Fruit fly (Drosophila melanogaster) ovary, adult (tissue): Measurements from ENCODE around the gene CG11693.
A peak's percentile ranks its signal among the peaks of the same experiment; 100 is the strongest.

Source experiments
- CG17801 ChIP-seq: fragments of 200-800 bp; optimal IDR thresholded peaks from 2 replicates; lab custom pipeline; 2019; ENCODE audit warnings: missing biosample characterization, mild to moderate bottlenecking, missing genetic modification characterization, moderate library complexity; ENCODE audit not compliant: partially characterized antibody

CG11693 gene

DNA sequence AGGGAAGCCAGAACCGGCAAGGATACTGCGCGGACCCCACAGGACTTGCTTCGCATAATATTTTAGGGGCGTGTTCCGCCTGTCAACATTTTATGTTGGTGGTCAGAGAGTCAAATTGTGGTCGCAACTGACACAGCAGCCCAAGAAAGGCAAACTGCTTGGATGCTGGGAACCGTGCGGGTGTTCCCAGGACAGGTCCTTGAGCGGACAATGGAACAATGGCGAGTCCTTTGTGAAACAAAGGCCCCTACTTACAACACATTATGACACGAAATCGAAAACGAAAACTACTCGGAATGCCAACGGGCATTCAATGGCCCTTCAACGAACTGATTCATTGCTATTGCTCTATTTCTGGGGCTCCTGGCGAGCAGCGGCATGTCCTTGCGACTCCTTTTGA is 26.3 kb downstream of the CG11693 start:
- no peak for TF ChIP-seq CG17801 (GFP tag; lab: Kevin White, UChicago)

dm6 chr3R:8282727-8283126 is 27.9 kb downstream of the CG11693 start:
- TF ChIP-seq CG17801 (GFP tag; lab: Kevin White, UChicago), result no peak

dm6 chr3R:8279970-8280369 is 30.6 kb downstream of the CG11693 start:
- TF ChIP-seq CG17801 (GFP tag; lab: Kevin White, UChicago), result no peak

dm6 chr3R:8277494-8278293 is 32.9 kb downstream of the CG11693 start, which contains the start of gene ato:
ato (plus strand) TSS chr3R:8278052.
- no peak for TF ChIP-seq CG17801 (GFP tag; lab: Kevin White, UChicago)

dm6 chr3R:8275031-8275430 is 35.5 kb downstream of the CG11693 start:
- TF ChIP-seq CG17801 (GFP tag; lab: Kevin White, UChicago), result no peak

dm6 chr3R:8272573-8273165 is 37.9 kb downstream of the CG11693 start:
- no peak for TF ChIP-seq CG17801 (GFP tag; lab: Kevin White, UChicago)

DNA sequence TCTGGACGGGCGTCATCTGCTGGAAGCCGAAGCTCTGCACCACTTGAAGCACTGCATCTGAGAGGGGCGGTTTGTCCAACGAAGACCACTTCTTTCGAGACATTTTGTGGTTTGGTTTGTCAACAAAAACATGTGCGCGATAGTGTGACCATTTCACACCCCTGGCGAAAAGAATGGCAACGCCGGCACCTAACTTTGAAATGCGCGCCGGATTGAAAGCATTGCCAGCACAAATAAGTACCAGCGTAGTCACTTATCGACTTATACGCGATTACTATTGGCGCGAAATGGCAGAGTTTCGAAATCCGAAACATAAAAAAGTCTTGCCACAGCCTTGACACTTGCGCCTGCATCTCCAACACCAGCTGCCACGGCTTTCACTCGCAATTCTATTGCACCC is 40.8 kb downstream of the CG11693 start, which contains the start of gene CG9630:
Gene CG9630 (minus strand): TSS at position 157 of the 400 bp plus-strand sequence.
- TF ChIP-seq CG17801 (GFP tag; lab: Kevin White, UChicago), result peak; percentile 2

- peak; percentile 73 for TF ChIP-seq CG17801 (GFP tag; lab: Kevin White, UChicago)
Observed at dm6 chr3R:8264302-8265080, 46.1 kb downstream of the CG11693 start, which contains the start of the genes RPA1 and Mcm2. RPA1 (minus strand) TSS chr3R:8264451. Mcm2 (plus strand) TSS chr3R:8264970.

DNA sequence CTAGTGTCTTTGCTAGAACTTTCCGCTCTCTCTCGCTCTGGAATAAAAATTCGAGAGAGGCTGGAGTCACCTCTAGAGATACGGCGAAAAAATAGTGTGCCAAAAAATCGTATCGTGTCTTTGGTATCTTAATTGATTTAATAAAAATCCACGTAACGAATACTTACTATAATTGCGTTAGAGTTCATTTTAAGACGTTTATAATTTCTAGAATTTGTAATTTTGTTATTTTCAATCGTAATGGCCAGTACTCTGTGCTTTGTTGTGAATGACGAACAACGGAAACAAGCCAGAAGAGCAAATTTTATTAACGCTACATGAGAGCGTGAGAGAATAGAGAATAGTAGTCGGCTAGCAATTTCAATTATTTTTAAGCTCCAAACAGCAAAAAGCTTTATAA is 48.9 kb downstream of the CG11693 start:
- peak; percentile 9 for TF ChIP-seq CG17801 (GFP tag; lab: Kevin White, UChicago)
